Fruit fly (Drosophila melanogaster) S2 (cell line): ENCODE results near the gene RhoGAP68F.

Experiments used
- CG8478 ChIP-seq: fragments of >200 bp; optimal IDR thresholded peaks from 2 replicates; lab custom pipeline; 2018
- CTCF ChIP-seq, 2 experiments: fragments of >200 bp; optimal IDR thresholded peaks; 2 replicates each; lab custom pipeline; 2018

DNA sequence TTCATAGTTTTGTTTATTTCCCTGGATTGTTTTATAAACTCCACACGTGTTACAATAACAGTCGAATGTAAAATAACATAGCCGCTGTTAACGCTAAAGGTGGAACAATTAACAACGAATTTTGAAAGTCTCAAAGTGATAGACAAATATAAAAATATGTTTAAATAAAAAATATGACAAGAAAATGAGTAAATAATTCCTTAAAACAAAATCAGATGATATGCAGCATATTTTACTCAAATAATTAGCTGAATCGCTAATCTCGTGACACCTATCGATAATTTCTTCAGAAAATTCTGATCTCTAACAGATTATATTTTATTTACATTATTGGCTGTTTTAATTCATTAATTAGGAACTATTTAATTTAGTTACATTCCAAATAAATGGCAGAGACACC, 2.0 kb upstream of the RhoGAP68F start, which contains the start of the genes CG5645 and Atg12:
- TF ChIP-seq CG8478 (no peak), CTCF (optimal IDR thresholded peaks at IDR 0.05; lab: Kevin White, UChicago) (no peak)
